Worm (Caenorhabditis elegans) whole organism, L4/young adult: ENCODE results near the gene C44C10.10.

Experiments used
- dao-5 ChIP-seq: sonication (generic microtip); optimal IDR thresholded peaks from 2 replicates; lab custom pipeline; 2016; ENCODE audit warnings: missing genotype, missing genetic modification characterization, moderate library complexity, missing compliant biosample characterization
- him-1 ChIP-seq: sonication (generic microtip); optimal IDR thresholded peaks from 2 replicates; lab custom pipeline; 2016; ENCODE audit warnings: missing genotype, missing genetic modification reagents, missing genetic modification characterization, missing compliant biosample characterization

- TF ChIP-seq dao-5 (tag; lab: Kevin White, UChicago) (no peak), him-1 (tag; lab: Kevin White, UChicago) (no peak)
Measured at ce11 chrX:11687836-11688319, 2.2 kb upstream of the C44C10.10 start, which contains the start of gene C44C10.7.
